Worm (Caenorhabditis elegans): ENCODE results near the gene mksr-2.

Gene mksr-2

DNA sequence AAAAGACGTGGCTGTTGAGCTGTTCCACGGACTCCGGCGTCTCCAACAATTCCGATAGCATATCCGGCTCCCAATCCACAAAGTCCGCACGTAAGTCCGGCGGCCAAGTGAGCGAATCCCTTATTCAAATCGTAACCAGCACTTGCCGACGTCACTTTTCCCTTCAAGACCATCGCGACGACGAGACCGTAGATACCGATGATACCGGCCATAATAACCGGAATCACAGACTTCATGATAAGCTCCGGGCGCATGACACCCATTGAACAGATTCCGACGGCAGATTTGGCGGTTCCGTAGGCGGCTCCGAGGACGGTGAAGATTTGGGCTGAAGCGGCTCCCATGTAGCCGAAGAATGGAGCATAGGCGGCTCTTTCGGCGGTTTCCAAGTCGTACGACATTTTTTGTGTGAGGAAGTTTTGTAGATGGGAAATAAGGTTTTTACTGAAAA lies 9.2 kb upstream of the mksr-2 start, which contains the start of gene vha-3:
vha-3 (minus strand) TSS at position 401 of the 451 bp plus-strand sequence.
- TF ChIP-seq C34F6.9 (tag; optimal IDR thresholded peaks at IDR 0.05) (no peak), F13H6.1 (tag; optimal IDR thresholded peaks at IDR 0.05) (no peak), R02D3.7 (tag; optimal IDR thresholded peaks at IDR 0.05) (no peak), aly-2 (tag; optimal IDR thresholded peaks at IDR 0.05) (no peak), peb-1 (tag; optimal IDR thresholded peaks at IDR 0.05) (no peak), ztf-1 (GFP tag; conservative IDR thresholded peaks at IDR 0.05) (no peak), nhr-21 (tag; optimal IDR thresholded peaks at IDR 0.05) (no peak), blmp-1 (tag; optimal IDR thresholded peaks at IDR 0.05; ENCODE audit: insufficient read depth) (no peak), unc-39 (tag; optimal IDR thresholded peaks at IDR 0.05) (no peak), sma-9 (GFP tag; optimal IDR thresholded peaks at IDR 0.05) (no peak), sma-9 (tag; optimal IDR thresholded peaks at IDR 0.05) (no peak), nhr-77 (tag; optimal IDR thresholded peaks at IDR 0.05) (no peak), fos-1 (tag; optimal IDR thresholded peaks at IDR 0.05) (no peak), crh-2 (tag; optimal IDR thresholded peaks at IDR 0.05) (no peak), elt-3 (tag; optimal IDR thresholded peaks at IDR 0.05) (no peak)

DNA sequence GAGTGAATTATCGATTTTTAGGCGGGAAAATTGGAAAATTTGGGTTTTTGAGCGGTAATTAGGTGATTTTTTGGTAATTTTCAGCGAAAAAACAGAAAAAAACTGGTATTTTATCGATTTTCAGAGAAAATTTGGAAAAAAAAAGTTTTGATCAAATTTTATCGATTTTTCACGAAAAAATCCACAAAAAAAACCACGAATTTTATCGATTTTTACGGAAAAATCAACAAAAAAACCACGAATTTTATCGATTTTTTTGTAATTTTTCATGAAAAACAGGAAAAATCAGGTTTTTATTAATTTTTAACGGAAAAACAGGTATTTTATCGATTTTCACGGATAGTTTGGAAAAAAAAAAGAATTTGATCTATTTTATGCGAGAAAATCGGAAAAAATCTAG lies 8.5 kb upstream of the mksr-2 start:
- TF ChIP-seq nhr-129 (tag; optimal IDR thresholded peaks at IDR 0.05): no peak
- TF ChIP-seq nhr-25 (tag; optimal IDR thresholded peaks at IDR 0.05): peak; percentile 13

DNA sequence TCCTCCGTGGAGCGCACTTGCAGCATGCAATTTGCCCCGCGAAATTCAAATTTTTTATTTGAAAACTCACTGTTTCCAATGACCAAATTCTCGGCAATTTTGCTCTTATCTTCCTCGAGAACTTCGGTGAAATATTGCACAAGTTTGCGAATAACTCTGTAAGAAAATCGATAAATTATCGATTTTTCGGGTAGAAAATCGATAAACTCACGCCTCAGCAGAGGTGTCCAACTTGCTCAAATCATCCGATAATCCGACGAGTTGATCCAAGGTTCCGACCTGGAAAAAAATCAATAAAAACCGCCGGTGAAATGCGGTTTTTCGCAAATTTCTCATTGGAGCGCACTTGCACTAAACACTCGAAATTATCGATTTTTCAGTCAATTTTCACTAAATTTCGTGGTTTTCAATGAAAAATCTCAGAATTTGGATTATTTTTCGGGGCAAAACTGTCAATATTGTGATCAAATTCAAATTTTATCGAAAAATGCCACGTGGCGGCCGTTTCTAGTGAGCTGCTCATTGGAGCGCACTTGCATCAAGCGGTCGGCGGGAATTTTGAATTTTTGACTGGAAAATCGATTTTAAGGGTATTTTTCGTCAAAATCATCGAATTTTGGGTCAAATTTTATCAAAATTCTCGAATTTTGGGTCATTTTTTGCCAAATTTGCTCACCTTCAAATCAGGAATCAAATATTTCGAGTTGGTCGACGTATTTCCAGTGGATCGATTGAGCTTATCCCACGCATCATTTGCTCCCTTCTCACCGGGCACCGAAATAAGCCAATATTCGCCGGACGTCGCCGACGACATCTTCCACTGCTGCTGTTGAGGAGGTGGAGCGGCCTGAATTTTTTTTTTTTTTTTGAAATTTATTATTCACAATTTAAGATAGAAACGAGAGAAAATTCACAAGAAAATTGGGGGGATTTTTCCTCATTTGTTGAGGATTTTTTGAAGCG lies 7.7 kb upstream of the mksr-2 start, which contains the start of gene vha-11:
vha-11 (minus strand) TSS at position 847 of the 963 bp plus-strand sequence.
- no peak for TF ChIP-seq nhr-23 (tag; optimal IDR thresholded peaks at IDR 0.05)
- no peak for TF ChIP-seq blmp-1 (tag; optimal IDR thresholded peaks at IDR 0.05; ENCODE audit: insufficient read depth)
- peak; percentile 57 for TF ChIP-seq ama-1 (optimal IDR thresholded peaks at IDR 0.05)
- TF ChIP-seq unc-55 (GFP tag; optimal IDR thresholded peaks at IDR 0.05): peak; percentile 4

DNA sequence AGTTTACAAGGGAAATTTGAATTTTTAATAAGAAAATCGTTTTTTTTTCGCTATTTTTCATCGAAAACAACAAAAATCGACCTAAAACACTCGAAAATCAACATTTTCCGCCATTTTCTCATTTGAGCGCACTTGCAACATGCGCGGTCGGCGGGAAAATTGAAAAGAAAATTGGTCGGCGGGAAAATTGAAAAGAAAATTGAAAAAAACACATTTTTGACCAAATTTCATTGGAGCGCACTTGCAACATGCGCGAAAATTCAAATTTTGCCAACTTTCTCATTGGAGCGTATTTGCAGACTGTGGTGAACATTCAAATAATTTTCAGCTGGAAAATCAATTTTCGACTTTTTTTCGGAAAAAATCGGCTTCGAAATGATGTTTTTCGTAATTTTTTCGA lies 5.2 kb upstream of the mksr-2 start:
- TF ChIP-seq sma-3 (GFP tag; optimal IDR thresholded peaks at IDR 0.05): no peak
- no peak for TF ChIP-seq C34F6.9 (tag; optimal IDR thresholded peaks at IDR 0.05)
- TF ChIP-seq mbf-1 (tag; optimal IDR thresholded peaks at IDR 0.05): no peak
- TF ChIP-seq nhr-21 (tag; optimal IDR thresholded peaks at IDR 0.05): no peak
- TF ChIP-seq lin-13 (GFP tag; optimal IDR thresholded peaks at IDR 0.05): no peak
- no peak for TF ChIP-seq ceh-16 (tag; optimal IDR thresholded peaks at IDR 0.05)
- no peak for TF ChIP-seq mab-5 (tag; optimal IDR thresholded peaks at IDR 0.05)
- no peak for TF ChIP-seq F13H6.1 (tag; optimal IDR thresholded peaks at IDR 0.05)
- TF ChIP-seq unc-39 (tag; optimal IDR thresholded peaks at IDR 0.05): no peak
- no peak for TF ChIP-seq R02D3.7 (tag; optimal IDR thresholded peaks at IDR 0.05)
- TF ChIP-seq zag-1 (tag; optimal IDR thresholded peaks at IDR 0.05): no peak
- TF ChIP-seq snpc-4 (tag; optimal IDR thresholded peaks at IDR 0.05): no peak
- TF ChIP-seq mdl-1 (tag; optimal IDR thresholded peaks at IDR 0.05): no peak

DNA sequence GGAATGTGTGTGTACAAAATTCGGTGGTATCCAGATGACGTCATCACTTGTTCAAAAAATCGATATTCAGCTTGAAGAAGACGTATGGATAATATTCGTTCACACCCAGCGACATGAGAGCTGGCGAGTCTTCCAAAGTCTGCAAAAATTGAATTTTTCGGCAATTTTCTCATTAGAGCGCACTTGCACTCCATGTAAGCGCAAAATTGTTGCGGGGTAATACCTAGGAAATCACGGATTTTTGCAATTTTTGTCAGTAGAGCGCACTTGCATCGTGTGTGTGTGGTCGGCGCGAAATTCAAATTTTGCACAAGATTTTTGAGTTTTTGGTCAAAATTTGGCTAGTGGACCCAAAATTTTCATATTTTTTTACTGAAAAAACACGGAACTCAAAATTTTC lies 1.9 kb upstream of the mksr-2 start:
- no peak for TF ChIP-seq dmd-4 (tag; optimal IDR thresholded peaks at IDR 0.05)
- TF ChIP-seq gmeb-1 (tag; optimal IDR thresholded peaks at IDR 0.05): no peak
- no peak for TF ChIP-seq ztf-1 (GFP tag; conservative IDR thresholded peaks at IDR 0.05)
- no peak for TF ChIP-seq ama-1 (optimal IDR thresholded peaks at IDR 0.05)
- TF ChIP-seq zag-1 (tag; optimal IDR thresholded peaks at IDR 0.05): no peak
- TF ChIP-seq elt-3 (tag; optimal IDR thresholded peaks at IDR 0.05): no peak
- TF ChIP-seq nhr-77 (tag; optimal IDR thresholded peaks at IDR 0.05): no peak
- TF ChIP-seq lsy-2 (tag; optimal IDR thresholded peaks at IDR 0.05): no peak
- no peak for TF ChIP-seq unc-55 (GFP tag; optimal IDR thresholded peaks at IDR 0.05)
- TF ChIP-seq R02D3.7 (tag; optimal IDR thresholded peaks at IDR 0.05): no peak
- TF ChIP-seq egl-27 (tag; optimal IDR thresholded peaks at IDR 0.05): no peak
- TF ChIP-seq C34F6.9 (tag; optimal IDR thresholded peaks at IDR 0.05): no peak
- TF ChIP-seq lin-13 (GFP tag; optimal IDR thresholded peaks at IDR 0.05): no peak
- no peak for TF ChIP-seq unc-62 (GFP tag; optimal IDR thresholded peaks at IDR 0.05)
- no peak for TF ChIP-seq sma-3 (GFP tag; optimal IDR thresholded peaks at IDR 0.05)
- no peak for TF ChIP-seq unc-39 (tag; optimal IDR thresholded peaks at IDR 0.05)
- no peak for TF ChIP-seq mab-5 (tag; optimal IDR thresholded peaks at IDR 0.05)
- TF ChIP-seq blmp-1 (tag; optimal IDR thresholded peaks at IDR 0.05; ENCODE audit: insufficient read depth): no peak
